Worm (Caenorhabditis elegans): Measurements from ENCODE around the gene mul-1.

mul-1 gene

ce11 chrIV:4074610-4075009 is 48.4 kb downstream of the mul-1 start, which contains the start of gene W03D2.9:
W03D2.9 (minus strand) TSS chrIV:4074710.
- TF ChIP-seq ceh-82 (tag; optimal IDR thresholded peaks at IDR 0.05) = no peak
- TF ChIP-seq nhr-77 (tag; optimal IDR thresholded peaks at IDR 0.05) = no peak
- no peak for TF ChIP-seq nfya-1 (tag; optimal IDR thresholded peaks at IDR 0.05; ENCODE audit: insufficient read depth)
- TF ChIP-seq elt-2 (tag; optimal IDR thresholded peaks at IDR 0.05) = no peak
- no peak for TF ChIP-seq nhr-25 (tag; optimal IDR thresholded peaks at IDR 0.05)
- TF ChIP-seq nhr-76 (tag; optimal IDR thresholded peaks at IDR 0.05) = no peak
- no peak for TF ChIP-seq nhr-28 (tag; optimal IDR thresholded peaks at IDR 0.05)
- no peak for TF ChIP-seq ceh-28 (tag; optimal IDR thresholded peaks at IDR 0.05)
- TF ChIP-seq aly-2 (tag; optimal IDR thresholded peaks at IDR 0.05) = no peak
- no peak for TF ChIP-seq mml-1 (tag; optimal IDR thresholded peaks at IDR 0.05)
- TF ChIP-seq tbx-2 (tag; optimal IDR thresholded peaks at IDR 0.05) = no peak
- no peak for TF ChIP-seq jun-1 (tag; optimal IDR thresholded peaks at IDR 0.05)
- TF ChIP-seq pqm-1 (tag; optimal IDR thresholded peaks at IDR 0.05) = no peak
- no peak for TF ChIP-seq nhr-237 (tag; optimal IDR thresholded peaks at IDR 0.05)

ce11 chrIV:4072027-4072426 is 50.9 kb downstream of the mul-1 start, which contains the start of gene pqn-75:
pqn-75 (plus strand) TSS chrIV:4072327.
- TF ChIP-seq ZK546.5 (tag; optimal IDR thresholded peaks at IDR 0.05) (no peak), lin-15B (tag; optimal IDR thresholded peaks at IDR 0.05) (no peak), ceh-82 (tag; optimal IDR thresholded peaks at IDR 0.05) (no peak), ama-1 (optimal IDR thresholded peaks at IDR 0.05) (no peak), R02D3.7 (tag; optimal IDR thresholded peaks at IDR 0.05) (no peak), nhr-12 (tag; optimal IDR thresholded peaks at IDR 0.05) (no peak), ceh-9 (tag; optimal IDR thresholded peaks at IDR 0.05) (no peak), jun-1 (tag; optimal IDR thresholded peaks at IDR 0.05) (no peak), snpc-4 (tag; optimal IDR thresholded peaks at IDR 0.05) (no peak)

All from whole organism, L3 larva.